Fruit fly (Drosophila melanogaster): ENCODE measurements around the gene Irbp18.

- no peak for TF ChIP-seq gl (tag; optimal IDR thresholded peaks at IDR 0.05)
- TF ChIP-seq CG9948 (tag; optimal IDR thresholded peaks at IDR 0.05), result no peak
- no peak for TF ChIP-seq Pif1B (GFP tag; optimal IDR thresholded peaks at IDR 0.05)
These were observed 38.4 kb upstream of the Irbp18 start for dm6 chr3L:11136349-11136748.

Measured in whole organism, pupa.